Fruit fly (Drosophila melanogaster): ENCODE results near the gene side-VII.

Gene side-VII

dm6 chr3R:9767620-9768592 is 28.1 kb upstream of the side-VII start, which contains the start of gene Naa80 (continued):
- TF ChIP-seq tio (GFP tag; optimal IDR thresholded peaks at IDR 0.05) (no peak), Dp (GFP tag; optimal IDR thresholded peaks at IDR 0.05) (peak; percentile 83), dimm (GFP tag; IDR thresholded peaks at IDR 0.05) (no peak), Gsc (GFP tag; IDR thresholded peaks at IDR 0.05) (no peak), CG17359 (tag; optimal IDR thresholded peaks at IDR 0.05) (peak; percentile 26), CG30431 (GFP tag; optimal IDR thresholded peaks at IDR 0.05) (no peak), CG18476 (GFP tag; optimal IDR thresholded peaks at IDR 0.05) (peak; percentile 43), CG14050 (GFP tag; IDR thresholded peaks at IDR 0.05) (no peak; the same call in 2 of the 3 replicates), Opbp (GFP tag; IDR thresholded peaks at IDR 0.05; ENCODE audit: partially characterized antibody) (peak; percentile 59), CG11085 (GFP tag; IDR thresholded peaks at IDR 0.05) (peak; percentile 8; the same call in 1 of the 2 replicates), CG7839 (tag; optimal IDR thresholded peaks at IDR 0.05) (peak; percentile 54), CG7928 (GFP tag; optimal IDR thresholded peaks at IDR 0.05) (peak; percentile 7), pita (GFP tag; optimal IDR thresholded peaks at IDR 0.05) (no peak), aop (GFP tag; IDR thresholded peaks at IDR 0.05) (no peak), Dad (GFP tag; optimal IDR thresholded peaks at IDR 0.05) (peak; percentile 69), Hr78 (GFP tag; optimal IDR thresholded peaks at IDR 0.05) (no peak), CG1792 (GFP tag; optimal IDR thresholded peaks at IDR 0.05) (peak; percentile 25), ash1 (GFP tag; optimal IDR thresholded peaks at IDR 0.05) (peak; percentile 25), klu (GFP tag; IDR thresholded peaks at IDR 0.05) (no peak), odd (GFP tag; optimal IDR thresholded peaks at IDR 0.05) (no peak), crc (GFP tag; optimal IDR thresholded peaks at IDR 0.05) (peak; percentile 22), disco-r (GFP tag; optimal IDR thresholded peaks at IDR 0.05) (peak; percentile 7), CG11247 (GFP tag; IDR thresholded peaks at IDR 0.05) (peak; percentile 79), zfh2 (GFP tag; optimal IDR thresholded peaks at IDR 0.05) (peak; percentile 89), C15 (GFP tag; IDR thresholded peaks at IDR 0.05) (no peak), CG1233 (GFP tag; optimal IDR thresholded peaks at IDR 0.05) (peak; percentile 31), hkb (optimal IDR thresholded peaks at IDR 0.05) (peak; percentile 81), hkb (GFP tag; IDR thresholded peaks at IDR 0.05) (peak; percentile 37; the same call in 1 of the 2 replicates), Lhr (GFP tag; optimal IDR thresholded peaks at IDR 0.05) (peak; percentile 16), Dek (tag; optimal IDR thresholded peaks at IDR 0.05) (peak; percentile 34), CG3281 (GFP tag; optimal IDR thresholded peaks at IDR 0.05) (peak; percentile 51), nom (GFP tag; optimal IDR thresholded peaks at IDR 0.05) (peak; percentile 71), CG11093 (GFP tag; IDR thresholded peaks at IDR 0.05) (no peak), CG32532 (GFP tag; IDR thresholded peaks at IDR 0.05) (peak; percentile 61; the same call in 1 of the 2 replicates), HLH4C (GFP tag; IDR thresholded peaks at IDR 0.05; ENCODE audit: partially characterized antibody) (0 out of 3 replicates have a peak, but pooled peaks have one; percentile 23), sisA (GFP tag; IDR thresholded peaks at IDR 0.05) (peak; percentile 60), Med (GFP tag) (peak; percentile 99), PHDP (tag; optimal IDR thresholded peaks at IDR 0.05) (peak; percentile 35), CG9876 (GFP tag; optimal IDR thresholded peaks at IDR 0.05) (peak; percentile 76), Fer3 (tag; optimal IDR thresholded peaks at IDR 0.05) (peak; percentile 45), Lim3 (GFP tag; IDR thresholded peaks at IDR 0.05) (no peak), btn (GFP tag; optimal IDR thresholded peaks at IDR 0.05) (no peak), CkIIα-i1 (GFP tag; IDR thresholded peaks at IDR 0.05) (no peak), CG9437 (GFP tag; optimal IDR thresholded peaks at IDR 0.05) (no peak), Taf1 (GFP tag; IDR thresholded peaks at IDR 0.05) (no peak), jing (GFP tag; optimal IDR thresholded peaks at IDR 0.05) (no peak), inv (GFP tag; IDR thresholded peaks at IDR 0.05; ENCODE audit: partially characterized antibody) (peak; percentile 28; the same call in 1 of the 2 replicates), CG2202 (tag; optimal IDR thresholded peaks at IDR 0.05) (no peak)

All from whole organism, embryonic.